Fruit fly (Drosophila melanogaster) whole organism, adult: ENCODE results near the gene CG45116.

ENCODE experiments used
- CG14711 ChIP-seq: fragments of 200-800 bp; sonication (Bioruptor generic); optimal IDR thresholded peaks from 2 replicates; lab custom pipeline; 2018; ENCODE audit warnings: missing biosample characterization, mild to moderate bottlenecking, missing genetic modification characterization, moderate library complexity
- CG7101 ChIP-seq: fragments of 200-800 bp; sonication (Bioruptor generic); optimal IDR thresholded peaks from 2 replicates; lab custom pipeline; 2018; ENCODE audit warnings: missing biosample characterization, mild to moderate bottlenecking, missing genetic modification characterization, moderate library complexity
- Crg-1 ChIP-seq: fragments of 200-800 bp; sonication (Bioruptor generic); optimal IDR thresholded peaks from 2 replicates; lab custom pipeline; 2016; ENCODE audit warnings: missing biosample characterization, missing genetic modification characterization
- ovo ChIP-seq: fragments of 200-800 bp; sonication (Bioruptor generic); optimal IDR thresholded peaks from 2 replicates; lab custom pipeline; 2016; ENCODE audit warnings: missing biosample characterization, missing genetic modification characterization
- tj ChIP-seq: fragments of 200-800 bp; sonication (Bioruptor generic); optimal IDR thresholded peaks from 3 replicates; lab custom pipeline; 2017; ENCODE audit warnings: missing biosample characterization, mild to moderate bottlenecking, missing genetic modification characterization, moderate library complexity

dm6 chr3L:22652425-22652824 lies 46.8 kb upstream of the CG45116 start, which contains the start of gene CG33772:
- TF ChIP-seq CG14711 (no peak), CG7101 (tag; lab: Kevin White, UChicago) (no peak), tj (GFP tag; lab: Kevin White, UChicago) (no peak), ovo (no peak), Crg-1 (GFP tag; lab: Kevin White, UChicago) (no peak)
